Fruit fly (Drosophila melanogaster) whole organism, prepupa: ENCODE measurements around the gene CG13064.

Experiments used
- CG11294 ChIP-seq: fragments of 200-800 bp; sonication (Bioruptor generic); IDR thresholded peaks from 2 replicates; pipeline ENCODE4 v1.3.6; 2022; ENCODE audit warnings: missing biosample characterization, missing genetic modification characterization
- Hr4 ChIP-seq: fragments of 200-800 bp; sonication (Bioruptor generic); optimal IDR thresholded peaks from 3 replicates; lab custom pipeline; 2016; ENCODE audit warnings: missing biosample characterization, missing genetic modification characterization
- Lpt ChIP-seq: fragments of 200-800 bp; sonication (Bioruptor generic); optimal IDR thresholded peaks from 3 replicates; lab custom pipeline; 2016; ENCODE audit warnings: missing biosample characterization, missing genetic modification characterization
- Met ChIP-seq: fragments of 200-800 bp; sonication (Bioruptor generic); optimal IDR thresholded peaks from 3 replicates; lab custom pipeline; 2016; ENCODE audit warnings: missing biosample characterization, missing genetic modification characterization
- Smox ChIP-seq: fragments of 200-800 bp; sonication (Bioruptor generic); optimal IDR thresholded peaks from 3 replicates; lab custom pipeline; 2016; ENCODE audit warnings: missing biosample characterization, missing genetic modification characterization
- Sox102F ChIP-seq: fragments of 200-800 bp; sonication (Bioruptor generic); optimal IDR thresholded peaks from 2 replicates; lab custom pipeline; 2016; ENCODE audit warnings: missing biosample characterization, mild to moderate bottlenecking, missing genetic modification characterization
- achi ChIP-seq: fragments of 200-800 bp; sonication (Bioruptor generic); optimal IDR thresholded peaks from 3 replicates; lab custom pipeline; 2016; ENCODE audit warnings: missing biosample characterization, missing genetic modification characterization
- acj6 ChIP-seq: fragments of 200-800 bp; sonication (Bioruptor generic); optimal IDR thresholded peaks from 3 replicates; lab custom pipeline; 2016; ENCODE audit warnings: missing biosample characterization, missing genetic modification characterization
- fd85E ChIP-seq: fragments of 200-800 bp; sonication (Bioruptor generic); optimal IDR thresholded peaks from 3 replicates; lab custom pipeline; 2016; ENCODE audit warnings: missing biosample characterization, missing genetic modification characterization
- lz ChIP-seq: fragments of 200-800 bp; sonication (Bioruptor generic); optimal IDR thresholded peaks from 3 replicates; lab custom pipeline; 2016; ENCODE audit warnings: missing biosample characterization, missing genetic modification characterization

- TF ChIP-seq Met (GFP tag; lab: Kevin White, UChicago) (no peak), Hr4 (peak; percentile 77), Lpt (GFP tag; lab: Kevin White, UChicago) (peak; percentile 56), lz (GFP tag; lab: Kevin White, UChicago) (peak; percentile 52), achi (GFP tag; lab: Kevin White, UChicago) (peak; percentile 34), Smox (GFP tag; lab: Kevin White, UChicago) (no peak), fd85E (GFP tag; lab: Kevin White, UChicago) (no peak), Sox102F (no peak), acj6 (GFP tag; lab: Kevin White, UChicago) (peak; percentile 21), CG11294 (GFP tag; lab: Robert Waterston, UW) (peak; percentile 52)
These were observed 29.8 kb downstream of the CG13064 start for dm6 chr3L:16309972-16310371.
